Worm (Caenorhabditis elegans) whole organism, L4 larva: ENCODE measurements around the gene srx-44.
A peak's percentile ranks its signal among the peaks of the same experiment; 100 is the strongest.

ENCODE experiments used
- R02D3.7 ChIP-seq: fragments of 150-350 bp; sonication (generic microtip); optimal IDR thresholded peaks from 3 replicates; lab custom pipeline; 2014; ENCODE audit warnings: missing biosample characterization, missing genetic modification characterization
- Y48G9A.11 ChIP-seq: fragments of 200-800 bp; sonication (Bioruptor generic); IDR thresholded peaks from 2 replicates; pipeline ENCODE4 v1.3.6; 2022; ENCODE audit warnings: missing genetic modification reagents, missing genetic modification characterization, missing compliant biosample characterization
- ZK337.2 ChIP-seq: fragments of 200-800 bp; sonication (Bioruptor generic); IDR thresholded peaks from 2 replicates; pipeline ENCODE4 v1.3.6; 2022; ENCODE audit warnings: missing genetic modification reagents, missing genetic modification characterization, missing compliant biosample characterization
- ZK546.5 ChIP-seq, 2 experiments: sonication (generic microtip); optimal IDR thresholded peaks; 2 replicates each; lab custom pipeline; 2017; ENCODE audit warnings: missing biosample characterization in 2 of 2, missing genetic modification characterization in 2 of 2
- aha-1 ChIP-seq: fragments of 150-350 bp; peaks from one replicate; lab custom pipeline; 2014; ENCODE audit warnings: missing biosample characterization, missing genetic modification characterization
- ama-1 ChIP-seq: fragments of 150-350 bp; optimal IDR thresholded peaks from 2 replicates; lab custom pipeline; 2014; ENCODE audit warnings: inconsistent platforms, mixed read lengths
- ceh-32 ChIP-seq: sonication (generic microtip); optimal IDR thresholded peaks from 2 replicates; lab custom pipeline; 2016; ENCODE audit warnings: mild to moderate bottlenecking, missing genetic modification characterization, missing compliant biosample characterization; ENCODE audit not compliant: poor library complexity
- ceh-44 ChIP-seq: fragments of 200-800 bp; sonication (Bioruptor generic); IDR thresholded peaks from 2 replicates; pipeline ENCODE4 v1.3.6; 2022; ENCODE audit warnings: missing genetic modification reagents, missing genetic modification characterization, missing compliant biosample characterization
- ces-1 ChIP-seq: fragments of 150-350 bp; sonication (generic microtip); optimal IDR thresholded peaks from 4 replicates; lab custom pipeline; 2014; ENCODE audit warnings: missing biosample characterization, missing genetic modification reagents, missing genetic modification characterization
- daf-16 ChIP-seq, 3 experiments: sonication (generic microtip); optimal IDR thresholded peaks; 2 replicates each; lab custom pipeline; 2016 to 2017; ENCODE audit warnings: missing genetic modification characterization in 3 of 3, missing genetic modification reagents in 3 of 3, mild to moderate bottlenecking in 2 of 3, missing compliant biosample characterization in 2 of 3, missing biosample characterization in 1 of 3, moderate library complexity in 1 of 3
- dmd-6 ChIP-seq: fragments of 200-800 bp; sonication (Bioruptor generic); IDR thresholded peaks from 2 replicates; pipeline ENCODE4 v1.3.6; 2022; ENCODE audit warnings: missing genetic modification reagents, missing genetic modification characterization, missing compliant biosample characterization
- dmd-8 ChIP-seq: fragments of 200-800 bp; sonication (Bioruptor generic); IDR thresholded peaks from 2 replicates; pipeline ENCODE4 v1.3.6; 2022; ENCODE audit warnings: missing genetic modification characterization, missing compliant biosample characterization
- dve-1 ChIP-seq: sonication (generic microtip); optimal IDR thresholded peaks from 2 replicates; lab custom pipeline; 2017; ENCODE audit warnings: antibody characterized with exemption, mild to moderate bottlenecking, missing genetic modification characterization, missing compliant biosample characterization; ENCODE audit not compliant: insufficient read depth
- egl-43 ChIP-seq: fragments of 200-800 bp; sonication (Bioruptor generic); IDR thresholded peaks from 2 replicates; pipeline ENCODE4 v1.3.6; 2022; ENCODE audit warnings: missing genetic modification reagents, missing genetic modification characterization, missing compliant biosample characterization
- gei-8 ChIP-seq: fragments of 200-800 bp; sonication (Bioruptor generic); optimal IDR thresholded peaks from 2 replicates; lab custom pipeline; 2018; ENCODE audit warnings: mild to moderate bottlenecking, missing genetic modification characterization, missing compliant biosample characterization
- madf-5 ChIP-seq, 2 experiments: fragments of 200-800 bp; sonication (Bioruptor generic); IDR thresholded peaks; 2 replicates each; pipeline ENCODE4 v1.3.6; 2022; ENCODE audit warnings: missing compliant biosample characterization in 2 of 2, missing genetic modification characterization in 2 of 2
- mdt-29 ChIP-seq: fragments of 200-800 bp; sonication (Bioruptor generic); IDR thresholded peaks from 2 replicates; pipeline ENCODE4 v1.3.6; 2022; ENCODE audit warnings: missing genetic modification reagents, missing genetic modification characterization, missing compliant biosample characterization
- mxl-2 ChIP-seq: fragments of 200-800 bp; sonication (Bioruptor generic); conservative IDR thresholded peaks from 2 replicates; pipeline ENCODE4 v1.3.6; 2022; ENCODE audit warnings: missing genetic modification reagents, missing genetic modification characterization, missing compliant biosample characterization
- nhr-25 ChIP-seq: sonication (generic microtip); optimal IDR thresholded peaks from 2 replicates; lab custom pipeline; 2017; ENCODE audit warnings: missing genetic modification characterization, mild to moderate bottlenecking, missing compliant biosample characterization, antibody characterized with exemption, moderate library complexity, borderline replicate concordance; ENCODE audit not compliant: insufficient read depth
- nhr-28 ChIP-seq: fragments of 150-350 bp; optimal IDR thresholded peaks from 2 replicates; lab custom pipeline; 2014; ENCODE audit warnings: missing biosample characterization, missing genetic modification characterization
- nhr-77 ChIP-seq: fragments of 150-350 bp; optimal IDR thresholded peaks from 2 replicates; lab custom pipeline; 2014; ENCODE audit warnings: missing biosample characterization, missing genetic modification characterization
- pqm-1 ChIP-seq: sonication (generic microtip); optimal IDR thresholded peaks from 2 replicates; lab custom pipeline; 2017; ENCODE audit warnings: missing biosample characterization, missing genetic modification characterization
- unc-130 ChIP-seq: sonication (generic microtip); optimal IDR thresholded peaks from 2 replicates; lab custom pipeline; 2016; ENCODE audit warnings: missing genetic modification reagents, missing genetic modification characterization, missing compliant biosample characterization
- unc-62 ChIP-seq, 3 experiments: fragments of 150-350 bp in 1 of 3; sonication (generic microtip); optimal IDR thresholded peaks in 2 of 3; peaks in 1 of 3; 1 replicate in 1 of 3; 2 replicates in 2 of 3; lab custom pipeline; 2014 to 2017; ENCODE audit warnings: missing biosample characterization in 3 of 3, missing genetic modification characterization in 3 of 3, missing genetic modification reagents in 3 of 3, missing genotype in 1 of 3
- ztf-7 ChIP-seq: fragments of 150-350 bp; optimal IDR thresholded peaks from 2 replicates; lab custom pipeline; 2014; ENCODE audit warnings: missing biosample characterization, missing genetic modification characterization

The srx-44 gene

DNA sequence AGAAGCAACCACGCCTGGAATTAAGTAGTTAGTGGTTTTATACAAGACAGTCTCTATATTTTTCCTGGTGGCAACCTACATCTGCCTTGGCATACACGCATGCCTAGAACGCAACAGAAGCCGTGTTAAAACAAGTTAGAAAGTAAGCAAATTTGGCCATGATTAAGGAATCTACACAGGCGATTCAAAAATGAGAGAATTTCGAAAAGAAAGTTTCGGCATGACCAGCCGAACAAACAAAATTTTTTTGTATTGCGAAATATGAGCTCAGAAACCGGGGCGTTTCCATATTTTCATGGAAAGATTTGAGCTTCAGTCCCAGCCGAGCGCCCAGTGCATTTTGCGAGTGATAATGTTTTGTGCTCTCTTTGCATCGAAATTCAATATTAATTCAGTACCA is 40.0 kb downstream of the srx-44 start, which contains the start of gene F14H3.15:
F14H3.15 (minus strand) TSS at position 101 of the 400 bp plus-strand sequence.
- TF ChIP-seq ZK546.5 (tag; optimal IDR thresholded peaks at IDR 0.05; lab: Kevin White, UChicago) (no peak), mdt-29 (GFP tag; lab: Robert Waterston, UW) (no peak), ztf-7 (tag; lab: Kevin White, UChicago) (no peak), nhr-25 (tag; lab: Kevin White, UChicago) (no peak), dve-1 (tag; lab: Kevin White, UChicago) (no peak), ceh-44 (no peak), madf-5 (GFP tag; IDR thresholded peaks at IDR 0.05; lab: Robert Waterston, UW) (no peak), dmd-8 (GFP tag; lab: Robert Waterston, UW) (no peak)

DNA sequence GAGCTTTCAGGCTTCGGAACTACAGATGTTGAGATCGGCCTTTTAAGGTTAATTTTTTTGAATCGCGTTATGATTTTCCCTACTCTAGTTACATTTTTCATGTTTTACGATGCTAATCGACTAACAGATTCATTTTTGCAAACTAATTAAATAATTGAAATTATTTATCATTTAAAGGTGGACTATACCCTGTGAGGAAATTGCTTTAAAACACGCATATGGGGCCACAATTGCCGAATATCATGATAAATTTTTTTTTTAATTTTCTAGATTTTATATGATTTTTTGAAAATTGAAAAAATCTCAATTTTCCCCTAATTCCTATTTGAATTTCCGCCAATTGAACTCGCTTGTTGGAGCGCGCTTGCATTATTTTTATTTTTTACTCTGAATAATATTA is 41.9 kb downstream of the srx-44 start, which contains the start of gene fbxa-100:
fbxa-100 (minus strand) TSS at position 101 of the 400 bp plus-strand sequence.
- peak; percentile 23 for TF ChIP-seq aha-1 (tag; lab: Kevin White, UChicago)
- TF ChIP-seq nhr-77 (tag; lab: Kevin White, UChicago) = no peak

DNA sequence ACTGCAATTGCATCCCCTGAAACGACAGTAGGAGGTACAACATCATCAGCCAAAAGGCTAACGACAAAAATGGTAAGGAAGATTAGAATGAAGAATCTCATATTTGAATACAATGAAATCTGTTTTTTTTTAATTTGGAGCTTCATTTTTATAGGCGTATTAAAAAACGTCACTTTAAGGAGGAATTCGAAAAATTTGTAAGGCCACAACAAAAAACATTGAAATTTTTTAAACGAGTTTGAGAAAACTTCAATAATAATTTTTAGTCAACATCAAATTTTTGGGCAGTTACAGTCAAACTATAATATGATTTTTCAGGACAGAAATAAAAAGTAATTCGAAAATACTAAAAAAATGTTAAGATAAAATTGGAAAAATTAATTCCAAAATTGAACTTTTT is 42.6 kb downstream of the srx-44 start, which contains the start of gene F14H3.14:
F14H3.14 (minus strand) TSS at position 101 of the 400 bp plus-strand sequence.
- TF ChIP-seq ceh-32 (tag; lab: Kevin White, UChicago) (no peak), nhr-28 (tag; lab: Kevin White, UChicago) (no peak), mxl-2 (GFP tag; lab: Robert Waterston, UW) (no peak), unc-130 (no peak), ama-1 (lab: Kevin White, UChicago) (no peak), ces-1 (GFP tag; lab: Kevin White, UChicago) (no peak), dve-1 (tag; lab: Kevin White, UChicago) (no peak), Y48G9A.11 (no peak), egl-43 (GFP tag; lab: Robert Waterston, UW) (no peak)

- TF ChIP-seq ZK337.2 (GFP tag; lab: Robert Waterston, UW) = no peak
Measured at ce11 chrV:16068938-16069337, 48.8 kb downstream of the srx-44 start, which contains the start of gene cyp-35D1. TSS of gene cyp-35D1 (plus strand) at chrV:16069238.

DNA sequence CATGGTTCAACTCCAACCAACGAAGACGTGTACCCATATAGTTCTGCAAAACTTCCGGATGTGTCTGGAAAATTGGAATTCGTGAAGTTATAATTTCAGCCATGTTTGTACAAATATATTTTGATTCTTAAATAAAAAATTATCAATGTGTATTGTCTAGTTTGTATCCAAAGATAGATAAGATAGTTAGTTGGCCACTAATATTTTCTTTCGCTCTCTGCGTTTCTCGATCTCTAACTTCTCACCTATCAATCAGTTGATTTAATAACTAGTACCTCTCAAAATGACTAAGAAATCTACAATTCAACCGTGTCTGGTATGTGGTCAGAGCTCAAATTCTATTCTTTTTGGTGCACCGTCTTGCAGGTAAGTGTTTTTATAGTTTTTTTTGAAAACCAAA is 51.0 kb downstream of the srx-44 start, which contains the start of gene nhr-176:
nhr-176 (plus strand) TSS at position 159 of the 400 bp plus-strand sequence.
- TF ChIP-seq R02D3.7 (tag; lab: Kevin White, UChicago) = no peak
- TF ChIP-seq gei-8 = no peak
- no peak for TF ChIP-seq daf-16 (GFP tag; optimal IDR thresholded peaks at IDR 0.05; lab: Kevin White, UChicago)
- TF ChIP-seq daf-16 (tag; optimal IDR thresholded peaks at IDR 0.05; lab: Kevin White, UChicago) = peak; percentile 54
- TF ChIP-seq pqm-1 (tag; lab: Kevin White, UChicago) = peak; percentile 23
- TF ChIP-seq unc-62 (GFP tag; optimal IDR thresholded peaks at IDR 0.05 in 1 of 2; lab: Kevin White, UChicago) = peak in 1 of 2 experiments; percentile 62
- no peak for TF ChIP-seq unc-62 (tag; optimal IDR thresholded peaks at IDR 0.05; lab: Kevin White, UChicago)
- peak; percentile 89 for TF ChIP-seq nhr-28 (tag; lab: Kevin White, UChicago)
- TF ChIP-seq dve-1 (tag; lab: Kevin White, UChicago) = peak; percentile 43
- TF ChIP-seq dmd-6 (GFP tag; lab: Robert Waterston, UW) = peak; percentile 40; the same call in 1 of the 2 replicates
